Worm (Caenorhabditis elegans): ENCODE measurements around the gene clec-36.

- TF ChIP-seq snpc-4 (GFP tag; optimal IDR thresholded peaks at IDR 0.05) (no peak), snpc-4 (tag; optimal IDR thresholded peaks at IDR 0.05) (no peak), D2030.7 (GFP tag; IDR thresholded peaks at IDR 0.05) (no peak), zfh-2 (GFP tag; conservative IDR thresholded peaks at IDR 0.05) (no peak), rcor-1 (GFP tag; IDR thresholded peaks at IDR 0.05) (no peak), T26A5.8 (tag; optimal IDR thresholded peaks at IDR 0.05) (no peak), ama-1 (optimal IDR thresholded peaks at IDR 0.05) (no peak), ama-1 (GFP tag; optimal IDR thresholded peaks at IDR 0.05) (no peak), athp-1 (tag; optimal IDR thresholded peaks at IDR 0.05) (no peak), F22D6.2 (tag; optimal IDR thresholded peaks at IDR 0.05) (no peak), aptf-2 (GFP tag; conservative IDR thresholded peaks at IDR 0.05) (no peak), let-607 (tag; optimal IDR thresholded peaks at IDR 0.05) (no peak), hsf-1 (GFP tag; IDR thresholded peaks at IDR 0.05) (no peak)
Measured at ce11 chrV:16827485-16827884, 20.9 kb downstream of the clec-36 start, which contains the start of gene srh-216.

All from whole organism, young adult.